Worm (Caenorhabditis elegans) whole organism, young adult: ENCODE results near the gene lsm-1.

Experiments
- B0019.2 ChIP-seq: fragments of 200-800 bp; sonication (Bioruptor generic); conservative IDR thresholded peaks from 2 replicates; pipeline ENCODE4 v1.3.6; 2022; ENCODE audit warnings: missing genetic modification reagents, missing genetic modification characterization, missing compliant biosample characterization
- F49E8.2 ChIP-seq: sonication (generic microtip); optimal IDR thresholded peaks from 3 replicates; lab custom pipeline; 2017; ENCODE audit warnings: missing genetic modification characterization, mild to moderate bottlenecking, missing compliant biosample characterization, antibody characterized with exemption, moderate library complexity; ENCODE audit not compliant: insufficient read depth
- Y79H2A.3 ChIP-seq: fragments of 200-800 bp; sonication (Bioruptor generic); conservative IDR thresholded peaks from 2 replicates; pipeline ENCODE4 v1.3.6; 2022; ENCODE audit warnings: missing genetic modification reagents, missing genetic modification characterization, missing compliant biosample characterization
- ZK185.1 ChIP-seq: sonication (generic microtip); optimal IDR thresholded peaks from 2 replicates; lab custom pipeline; 2016; ENCODE audit warnings: mild to moderate bottlenecking, missing genetic modification characterization, missing compliant biosample characterization; ENCODE audit not compliant: poor library complexity, severe bottlenecking
- ama-1 ChIP-seq, 3 experiments: fragments of 150-350 bp in 1 of 3; sonication (generic microtip) in 2 of 3; optimal IDR thresholded peaks; 2 replicates each; lab custom pipeline; 2014 to 2018; ENCODE audit warnings: missing biosample characterization in 2 of 3, missing genetic modification characterization in 2 of 3, missing genetic modification reagents in 2 of 3
- attf-5 ChIP-seq: fragments of 200-800 bp; sonication (Bioruptor generic); optimal IDR thresholded peaks from 2 replicates; lab custom pipeline; 2018; ENCODE audit warnings: mild to moderate bottlenecking, missing genetic modification characterization, missing compliant biosample characterization
- ceh-91 ChIP-seq: fragments of 200-800 bp; sonication (Bioruptor generic); IDR thresholded peaks from 2 replicates; pipeline ENCODE4 v1.3.6; 2022; ENCODE audit warnings: missing genetic modification reagents, missing genetic modification characterization, missing compliant biosample characterization
- dox-1 ChIP-seq: fragments of 200-800 bp; sonication (Bioruptor generic); IDR thresholded peaks from 2 replicates; pipeline ENCODE4 v1.3.6; 2022; ENCODE audit warnings: missing genetic modification reagents, missing genetic modification characterization, missing compliant biosample characterization
- lir-1 ChIP-seq: fragments of 200-800 bp; sonication (Bioruptor generic); conservative IDR thresholded peaks from 2 replicates; pipeline ENCODE4 v1.3.6; 2022; ENCODE audit warnings: missing genetic modification reagents, missing genetic modification characterization, missing compliant biosample characterization
- mes-4 ChIP-seq: sonication (generic microtip); optimal IDR thresholded peaks from 2 replicates; lab custom pipeline; 2016; ENCODE audit warnings: missing genotype, missing genetic modification characterization, missing compliant biosample characterization
- nfya-1 ChIP-seq: sonication (generic microtip); optimal IDR thresholded peaks from 2 replicates; lab custom pipeline; 2017; ENCODE audit warnings: antibody characterized with exemption, missing compliant biosample characterization, missing genetic modification characterization, borderline replicate concordance; ENCODE audit not compliant: insufficient read depth
- pha-4 ChIP-seq: fragments of 150-350 bp; sonication (generic microtip); optimal IDR thresholded peaks from 2 replicates; lab custom pipeline; 2014; ENCODE audit warnings: missing biosample characterization, missing genetic modification reagents, missing genetic modification characterization
- snpc-1.3 ChIP-seq: sonication (generic microtip); optimal IDR thresholded peaks from 2 replicates; lab custom pipeline; 2017; ENCODE audit warnings: missing genetic modification characterization, mild to moderate bottlenecking, missing compliant biosample characterization, antibody characterized with exemption, moderate library complexity, missing genotype, missing genetic modification reagents; ENCODE audit not compliant: insufficient read depth
- snpc-4 ChIP-seq, 5 experiments: fragments of 150-350 bp in 1 of 5; sonication (generic microtip) in 4 of 5; optimal IDR thresholded peaks; 2 replicates each; lab custom pipeline; 2014 to 2018; ENCODE audit warnings: missing genetic modification characterization in 5 of 5, missing biosample characterization in 3 of 5, antibody characterized with exemption in 2 of 5, mild to moderate bottlenecking in 2 of 5, missing compliant biosample characterization in 2 of 5, missing genotype in 2 of 5, moderate library complexity in 2 of 5, missing genetic modification reagents in 1 of 5

ce11 chrII:11162390-11162789 is 35.6 kb downstream of the lsm-1 start, which contains the start of gene ptr-13:
- TF ChIP-seq mes-4 (no peak), Y79H2A.3 (GFP tag; lab: Robert Waterston, UW) (no peak), ZK185.1 (no peak), lir-1 (GFP tag; lab: Robert Waterston, UW) (no peak), snpc-1.3 (no peak), attf-5 (GFP tag; lab: Kevin White, UChicago) (no peak), snpc-4 (GFP tag; optimal IDR thresholded peaks at IDR 0.05; lab: Kevin White, UChicago) (no peak), snpc-4 (tag; optimal IDR thresholded peaks at IDR 0.05; lab: Kevin White, UChicago) (no peak), F49E8.2 (tag; lab: Kevin White, UChicago) (no peak), pha-4 (tag; lab: Kevin White, UChicago) (no peak), ceh-91 (GFP tag; lab: Robert Waterston, UW) (no peak), B0019.2 (no peak), dox-1 (no peak), ama-1 (optimal IDR thresholded peaks at IDR 0.05; lab: Kevin White, UChicago) (no peak), ama-1 (GFP tag; optimal IDR thresholded peaks at IDR 0.05; lab: Kevin White, UChicago) (no peak), nfya-1 (no peak)
